Fruit fly (Drosophila melanogaster) whole organism, prepupa: ENCODE results near the gene CG4629.

ENCODE experiments used
- CG11294 ChIP-seq: fragments of 200-800 bp; sonication (Bioruptor generic); IDR thresholded peaks from 2 replicates; pipeline ENCODE4 v1.3.6; 2022; ENCODE audit warnings: missing biosample characterization, missing genetic modification characterization
- CG11902 ChIP-seq: fragments of 200-800 bp; sonication (Bioruptor generic); optimal IDR thresholded peaks from 3 replicates; lab custom pipeline; 2016; ENCODE audit warnings: missing biosample characterization, missing genetic modification characterization
- CG1621 ChIP-seq: fragments of 200-800 bp; sonication (Bioruptor generic); optimal IDR thresholded peaks from 3 replicates; lab custom pipeline; 2018; ENCODE audit warnings: missing biosample characterization, mild to moderate bottlenecking, missing genetic modification characterization
- CG16779 ChIP-seq: fragments of 200-800 bp; sonication (Bioruptor generic); optimal IDR thresholded peaks from 3 replicates; lab custom pipeline; 2017; ENCODE audit warnings: missing biosample characterization, mild to moderate bottlenecking, missing genetic modification characterization
- CG32006 ChIP-seq: fragments of 200-800 bp; sonication (Bioruptor generic); optimal IDR thresholded peaks from 3 replicates; lab custom pipeline; 2017; ENCODE audit warnings: missing biosample characterization, mild to moderate bottlenecking, missing genetic modification characterization
- CG8119 ChIP-seq: fragments of 200-800 bp; sonication (Bioruptor generic); IDR thresholded peaks from 3 replicates; pipeline ENCODE4 v1.3.6; 2022; ENCODE audit warnings: missing biosample characterization, missing genetic modification characterization
- Eip75B ChIP-seq: fragments of 200-800 bp; sonication (Bioruptor generic); optimal IDR thresholded peaks from 3 replicates; lab custom pipeline; 2016; ENCODE audit warnings: missing biosample characterization, missing genetic modification characterization
- OdsH ChIP-seq: fragments of 200-800 bp; sonication (Bioruptor generic); optimal IDR thresholded peaks from 3 replicates; lab custom pipeline; 2016; ENCODE audit warnings: missing biosample characterization, missing genetic modification characterization
- achi ChIP-seq: fragments of 200-800 bp; sonication (Bioruptor generic); optimal IDR thresholded peaks from 3 replicates; lab custom pipeline; 2016; ENCODE audit warnings: missing biosample characterization, missing genetic modification characterization
- dac ChIP-seq: fragments of 200-800 bp; sonication (Bioruptor generic); optimal IDR thresholded peaks from 2 replicates; lab custom pipeline; 2017; ENCODE audit warnings: missing biosample characterization, mild to moderate bottlenecking, missing genetic modification characterization
- esn ChIP-seq: fragments of 200-800 bp; sonication (Bioruptor generic); optimal IDR thresholded peaks from 2 replicates; lab custom pipeline; 2016; ENCODE audit warnings: missing biosample characterization, mild to moderate bottlenecking, missing genetic modification characterization, moderate library complexity
- pdm3 ChIP-seq: fragments of 200-800 bp; sonication (Bioruptor generic); optimal IDR thresholded peaks from 3 replicates; lab custom pipeline; 2016; ENCODE audit warnings: missing biosample characterization, missing genetic modification characterization

DNA sequence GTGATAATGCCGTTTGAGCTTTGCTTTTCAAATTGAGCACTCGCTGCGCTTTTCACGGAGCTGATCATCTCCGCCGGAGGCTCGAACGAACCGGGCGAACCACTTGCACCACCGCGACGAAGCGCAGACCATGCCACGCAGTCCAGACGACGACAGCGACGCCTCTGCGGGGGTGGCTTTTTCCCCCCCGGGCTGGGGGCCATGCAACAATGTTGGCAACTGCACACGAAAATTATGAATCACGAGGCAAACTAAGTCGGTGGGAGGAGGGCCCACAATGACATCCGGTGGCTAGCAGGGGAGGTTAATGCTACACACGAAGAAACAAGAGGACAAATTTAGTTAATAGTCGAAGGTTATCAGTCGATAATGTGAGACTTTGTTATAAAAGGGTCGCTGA, 45.7 kb downstream of the CG4629 start:
- TF ChIP-seq pdm3 (GFP tag; lab: Kevin White, UChicago) (no peak), CG1621 (tag; lab: Kevin White, UChicago) (no peak), dac (GFP tag; lab: Kevin White, UChicago) (no peak), achi (GFP tag; lab: Kevin White, UChicago) (no peak), CG32006 (GFP tag; lab: Kevin White, UChicago) (no peak), esn (GFP tag; lab: Kevin White, UChicago) (no peak), CG16779 (tag; lab: Kevin White, UChicago) (no peak), OdsH (GFP tag; lab: Kevin White, UChicago) (no peak), CG11294 (GFP tag; lab: Robert Waterston, UW) (no peak), Eip75B (GFP tag; lab: Kevin White, UChicago) (no peak), CG11902 (no peak), CG8119 (GFP tag; lab: Robert Waterston, UW) (no peak)
